Worm (Caenorhabditis elegans): Measurements from ENCODE around the gene ZC506.1.
A peak's percentile ranks its signal among the peaks of the same experiment; 100 is the strongest.

The ZC506.1 gene

ce11 chrX:9934009-9934323 is 24.8 kb upstream of the ZC506.1 start (continued):
- no peak for TF ChIP-seq ces-1 (GFP tag; optimal IDR thresholded peaks at IDR 0.05)
- TF ChIP-seq nhr-48 (tag; optimal IDR thresholded peaks at IDR 0.05): no peak
- no peak for TF ChIP-seq attf-4 (tag; optimal IDR thresholded peaks at IDR 0.05)

- TF ChIP-seq daf-16 (GFP tag; optimal IDR thresholded peaks at IDR 0.05) (no peak), daf-16 (tag; optimal IDR thresholded peaks at IDR 0.05) (no peak), hlh-30 (tag; optimal IDR thresholded peaks at IDR 0.05; ENCODE audit: insufficient read depth) (peak; percentile 11), hlh-11 (tag; optimal IDR thresholded peaks at IDR 0.05) (peak; percentile 29), ZK337.2 (GFP tag; IDR thresholded peaks at IDR 0.05) (no peak), F44E2.7 (GFP tag; IDR thresholded peaks at IDR 0.05) (no peak), snpc-4 (tag; optimal IDR thresholded peaks at IDR 0.05) (no peak)
Observed at ce11 chrX:9938091-9938490, 20.7 kb upstream of the ZC506.1 start.

DNA sequence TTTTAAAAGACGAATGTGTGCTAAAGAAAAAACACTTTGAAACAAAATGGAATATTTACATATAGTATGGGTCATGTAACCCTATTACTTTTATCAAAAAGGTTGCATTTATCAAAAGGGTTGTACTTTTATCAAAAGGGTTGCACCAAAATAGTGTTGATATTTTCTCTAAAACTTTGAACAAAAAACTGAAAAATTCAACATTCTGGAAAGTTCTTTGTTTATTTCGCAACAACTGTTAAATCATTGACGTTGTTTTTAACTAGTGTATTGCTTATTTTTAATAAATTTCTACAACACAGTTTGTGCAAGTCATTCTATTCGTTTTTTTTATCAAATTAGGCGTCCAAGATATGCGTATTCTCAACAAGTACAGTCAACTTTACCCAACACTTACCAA is 20.2 kb upstream of the ZC506.1 start, which contains the start of the genes C17G1.5 and C17G1.14:
C17G1.5 (plus strand) TSS at position 266 of the 400 bp plus-strand sequence.
C17G1.14 (plus strand) TSS at position 277 of the 400 bp plus-strand sequence.
- TF ChIP-seq pqm-1 (tag; optimal IDR thresholded peaks at IDR 0.05): peak; percentile 9
- no peak for TF ChIP-seq mxl-3 (GFP tag; optimal IDR thresholded peaks at IDR 0.05)
- TF ChIP-seq dve-1 (tag; optimal IDR thresholded peaks at IDR 0.05; ENCODE audit: insufficient read depth): peak; percentile 8
- no peak for TF ChIP-seq daf-16 (GFP tag; optimal IDR thresholded peaks at IDR 0.05)
- peak; percentile 68 for TF ChIP-seq daf-16 (tag; optimal IDR thresholded peaks at IDR 0.05)
- no peak for TF ChIP-seq zfp-3 (GFP tag; conservative IDR thresholded peaks at IDR 0.05)

DNA sequence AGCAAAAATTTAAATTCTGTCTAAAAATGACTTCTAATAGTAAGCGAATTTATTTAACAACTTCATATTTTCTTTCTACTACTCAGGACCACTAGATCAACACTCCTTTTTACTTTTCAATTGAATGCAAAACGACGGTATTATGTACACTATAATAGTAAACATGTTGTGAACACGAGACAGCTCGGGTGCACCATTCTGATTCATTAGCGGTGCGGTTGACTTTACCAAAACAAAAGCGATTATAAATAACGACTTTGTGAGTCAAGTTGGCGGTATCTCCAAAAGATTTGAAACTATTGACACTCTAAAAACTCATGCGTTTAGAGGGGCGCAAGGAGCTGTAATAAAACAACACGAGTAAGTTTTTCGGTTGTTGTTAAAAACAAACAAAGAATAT is 18.2 kb upstream of the ZC506.1 start:
- no peak for TF ChIP-seq mep-1 (tag; optimal IDR thresholded peaks at IDR 0.05)
- TF ChIP-seq dpl-1 (GFP tag; optimal IDR thresholded peaks at IDR 0.05): no peak
- TF ChIP-seq nhr-48 (tag; optimal IDR thresholded peaks at IDR 0.05): no peak
- TF ChIP-seq daf-16 (GFP tag; optimal IDR thresholded peaks at IDR 0.05): no peak
- TF ChIP-seq daf-16 (tag; optimal IDR thresholded peaks at IDR 0.05): peak; percentile 36
- no peak for TF ChIP-seq zag-1 (tag; optimal IDR thresholded peaks at IDR 0.05)
- TF ChIP-seq nhr-6 (tag; optimal IDR thresholded peaks at IDR 0.05): peak; percentile 66
- no peak for TF ChIP-seq nhr-11 (tag; optimal IDR thresholded peaks at IDR 0.05)
- no peak for TF ChIP-seq ceh-32 (tag; optimal IDR thresholded peaks at IDR 0.05; ENCODE audit: poor library complexity)
- TF ChIP-seq lir-3 (tag; optimal IDR thresholded peaks at IDR 0.05): no peak
- TF ChIP-seq ceh-28 (tag; optimal IDR thresholded peaks at IDR 0.05): no peak
- no peak for TF ChIP-seq pha-4 (GFP tag; IDR thresholded peaks at IDR 0.05)
- TF ChIP-seq pha-4 (tag; optimal IDR thresholded peaks at IDR 0.05): peak; percentile 82
- no peak for TF ChIP-seq Y75B8A.6 (GFP tag; IDR thresholded peaks at IDR 0.05)
- TF ChIP-seq nhr-25 (tag; optimal IDR thresholded peaks at IDR 0.05; ENCODE audit: borderline replicate concordance, insufficient read depth): no peak
- TF ChIP-seq lin-29 (GFP tag; IDR thresholded peaks at IDR 0.05): no peak
- no peak for TF ChIP-seq spr-1 (tag; optimal IDR thresholded peaks at IDR 0.05)
- no peak for TF ChIP-seq ztf-7 (tag; optimal IDR thresholded peaks at IDR 0.05)
- TF ChIP-seq ceh-44 (GFP tag; IDR thresholded peaks at IDR 0.05): no peak

DNA sequence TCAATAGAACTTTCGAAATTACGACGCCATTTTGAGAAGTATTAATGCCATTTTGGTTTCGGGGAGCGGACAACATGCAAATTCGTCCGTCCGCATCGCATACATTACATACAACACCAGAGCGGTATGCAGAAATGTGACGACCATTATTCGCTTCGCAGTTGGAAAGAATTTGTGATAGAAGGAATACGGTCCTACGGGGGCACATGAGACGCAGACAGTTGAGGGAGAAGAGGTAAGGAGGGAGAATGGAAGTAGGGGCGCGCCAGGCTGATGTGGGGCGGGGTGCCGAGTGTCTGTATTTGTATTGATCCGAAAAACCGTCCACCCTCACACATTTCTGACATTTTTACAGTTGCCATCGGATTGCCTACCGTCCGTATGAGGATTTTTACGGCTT is 17.4 kb upstream of the ZC506.1 start:
- no peak for TF ChIP-seq nhr-25 (tag; optimal IDR thresholded peaks at IDR 0.05; ENCODE audit: borderline replicate concordance, insufficient read depth)
- TF ChIP-seq aha-1 (tag): peak; percentile 85
- peak; percentile 8 for TF ChIP-seq mxl-3 (GFP tag; optimal IDR thresholded peaks at IDR 0.05)
- TF ChIP-seq gei-8 (GFP tag; optimal IDR thresholded peaks at IDR 0.05): no peak
- TF ChIP-seq mes-2 (tag; optimal IDR thresholded peaks at IDR 0.05; ENCODE audit: poor library complexity, severe bottlenecking): peak; percentile 13
